Worm (Caenorhabditis elegans): Measurements from ENCODE around the gene Y71H2B.4.

Gene Y71H2B.4

ce11 chrIII:2634577-2634976, 15.8 kb downstream of the Y71H2B.4 start:
- no peak for TF ChIP-seq peb-1 (tag; optimal IDR thresholded peaks at IDR 0.05)
- TF ChIP-seq gmeb-1 (tag; optimal IDR thresholded peaks at IDR 0.05), result no peak
- TF ChIP-seq unc-39 (tag; optimal IDR thresholded peaks at IDR 0.05), result no peak
- no peak for TF ChIP-seq snpc-4 (tag; optimal IDR thresholded peaks at IDR 0.05)
- no peak for TF ChIP-seq ztf-4 (tag; optimal IDR thresholded peaks at IDR 0.05)
- peak; percentile 11 for TF ChIP-seq ceh-16 (tag; optimal IDR thresholded peaks at IDR 0.05)
- no peak for TF ChIP-seq skn-1 (tag; optimal IDR thresholded peaks at IDR 0.05)
- peak; percentile 40 for TF ChIP-seq sma-9 (GFP tag; optimal IDR thresholded peaks at IDR 0.05)
- no peak for TF ChIP-seq sma-9 (tag; optimal IDR thresholded peaks at IDR 0.05)
- TF ChIP-seq ZK546.5 (tag; optimal IDR thresholded peaks at IDR 0.05), result no peak
- TF ChIP-seq fos-1 (tag; optimal IDR thresholded peaks at IDR 0.05), result no peak
- no peak for TF ChIP-seq sem-4 (tag; optimal IDR thresholded peaks at IDR 0.05)
- no peak for TF ChIP-seq elt-1 (tag; optimal IDR thresholded peaks at IDR 0.05)
- no peak for TF ChIP-seq mbf-1 (tag; optimal IDR thresholded peaks at IDR 0.05)
- TF ChIP-seq nhr-6 (tag; optimal IDR thresholded peaks at IDR 0.05), result no peak
- no peak for TF ChIP-seq lin-13 (GFP tag; optimal IDR thresholded peaks at IDR 0.05)
- TF ChIP-seq elt-3 (tag; optimal IDR thresholded peaks at IDR 0.05), result no peak
- peak; percentile 92 for TF ChIP-seq blmp-1 (tag; optimal IDR thresholded peaks at IDR 0.05; ENCODE audit: insufficient read depth)
- no peak for TF ChIP-seq nhr-129 (tag; optimal IDR thresholded peaks at IDR 0.05)
- peak; percentile 36 for TF ChIP-seq egl-27 (tag; optimal IDR thresholded peaks at IDR 0.05)
- no peak for TF ChIP-seq alr-1 (tag; optimal IDR thresholded peaks at IDR 0.05)
- TF ChIP-seq C34F6.9 (tag; optimal IDR thresholded peaks at IDR 0.05), result no peak
- no peak for TF ChIP-seq nhr-237 (tag; optimal IDR thresholded peaks at IDR 0.05)
- no peak for TF ChIP-seq ztf-11 (tag; optimal IDR thresholded peaks at IDR 0.05)
- no peak for TF ChIP-seq R02D3.7 (tag; optimal IDR thresholded peaks at IDR 0.05)
- no peak for TF ChIP-seq nhr-23 (tag; optimal IDR thresholded peaks at IDR 0.05)
- TF ChIP-seq ama-1 (optimal IDR thresholded peaks at IDR 0.05), result no peak
- no peak for TF ChIP-seq ztf-1 (GFP tag; conservative IDR thresholded peaks at IDR 0.05)
- no peak for TF ChIP-seq crh-2 (tag; optimal IDR thresholded peaks at IDR 0.05)
- no peak for TF ChIP-seq mdl-1 (tag; optimal IDR thresholded peaks at IDR 0.05)
- TF ChIP-seq nhr-11 (tag; optimal IDR thresholded peaks at IDR 0.05), result no peak
- TF ChIP-seq nhr-12 (tag; optimal IDR thresholded peaks at IDR 0.05), result no peak
- peak; percentile 34 for TF ChIP-seq nhr-21 (tag; optimal IDR thresholded peaks at IDR 0.05)
- no peak for TF ChIP-seq F13H6.1 (tag; optimal IDR thresholded peaks at IDR 0.05)
- no peak for TF ChIP-seq aly-2 (tag; optimal IDR thresholded peaks at IDR 0.05)
- TF ChIP-seq zag-1 (tag; optimal IDR thresholded peaks at IDR 0.05), result no peak
- TF ChIP-seq lsy-2 (tag; optimal IDR thresholded peaks at IDR 0.05), result no peak
- TF ChIP-seq ceh-82 (tag; optimal IDR thresholded peaks at IDR 0.05), result no peak
- TF ChIP-seq nhr-10 (tag; optimal IDR thresholded peaks at IDR 0.05), result no peak
- TF ChIP-seq nhr-77 (tag; optimal IDR thresholded peaks at IDR 0.05), result no peak
- TF ChIP-seq unc-62 (GFP tag; optimal IDR thresholded peaks at IDR 0.05), result no peak
- TF ChIP-seq nhr-25 (tag; optimal IDR thresholded peaks at IDR 0.05), result no peak
- TF ChIP-seq sma-3 (GFP tag; optimal IDR thresholded peaks at IDR 0.05), result no peak
- TF ChIP-seq Y55F3AM.14 (GFP tag; optimal IDR thresholded peaks at IDR 0.05), result no peak
- no peak for TF ChIP-seq lin-11 (tag; optimal IDR thresholded peaks at IDR 0.05)
- TF ChIP-seq dmd-4 (tag; optimal IDR thresholded peaks at IDR 0.05), result no peak

ce11 chrIII:2636137-2636536, 17.4 kb downstream of the Y71H2B.4 start, which contains the start of gene zmp-2:
Gene zmp-2 (plus strand): TSS chrIII:2636383.
- no peak for TF ChIP-seq nhr-12 (tag; optimal IDR thresholded peaks at IDR 0.05)
- TF ChIP-seq ZK546.5 (tag; optimal IDR thresholded peaks at IDR 0.05), result no peak
- peak; percentile 16 for TF ChIP-seq blmp-1 (tag; optimal IDR thresholded peaks at IDR 0.05; ENCODE audit: insufficient read depth)
- no peak for TF ChIP-seq lin-13 (GFP tag; optimal IDR thresholded peaks at IDR 0.05)
- no peak for TF ChIP-seq fos-1 (tag; optimal IDR thresholded peaks at IDR 0.05)
- no peak for TF ChIP-seq lin-39 (tag; optimal IDR thresholded peaks at IDR 0.05)
- no peak for TF ChIP-seq mab-5 (tag; optimal IDR thresholded peaks at IDR 0.05)
- TF ChIP-seq peb-1 (tag; optimal IDR thresholded peaks at IDR 0.05), result no peak
